Fruit fly (Drosophila melanogaster): ENCODE data around the gene CG13919.
A peak's percentile ranks its signal among the peaks of the same experiment; 100 is the strongest.

CG13919 gene

DNA sequence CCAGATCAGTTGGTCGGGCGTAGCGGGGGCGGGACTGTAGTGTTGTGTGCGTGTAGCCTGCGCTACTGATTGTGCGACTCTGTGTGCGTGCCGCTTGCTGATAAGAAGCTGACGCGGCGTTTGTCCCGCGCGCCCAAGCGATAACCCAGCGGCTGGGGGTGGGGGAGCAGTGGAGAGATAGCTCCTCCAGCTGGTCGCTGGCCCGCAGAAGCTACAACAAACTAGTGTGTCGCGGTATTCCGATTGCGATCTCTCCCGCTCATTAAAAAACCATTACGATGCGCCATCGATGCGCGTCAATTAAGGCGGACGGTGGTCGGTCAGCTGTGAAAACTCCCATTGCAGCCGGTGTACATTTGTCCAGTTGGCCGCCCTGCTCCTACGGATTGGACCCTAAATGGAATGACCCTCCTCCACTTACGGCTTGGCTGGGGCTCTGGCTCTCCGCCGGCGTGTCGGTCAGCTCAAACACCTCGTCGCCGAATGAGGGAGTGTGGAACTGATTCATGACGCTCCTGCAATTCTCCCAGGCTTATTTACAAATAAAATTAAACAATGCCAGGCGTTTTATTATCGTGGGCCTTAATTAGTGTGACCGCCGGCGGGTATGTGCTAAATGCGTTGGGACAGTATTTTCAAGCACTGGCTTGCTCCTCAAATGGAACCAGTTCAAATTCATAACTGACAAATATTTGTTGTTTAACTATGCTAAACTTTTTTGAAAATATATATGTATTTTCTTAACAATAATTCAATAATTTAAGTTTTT lies 43.0 kb upstream of the CG13919 start, which contains the start of gene CG12104 (continued):
- TF ChIP-seq jumu (GFP tag; optimal IDR thresholded peaks at IDR 0.05) (no peak), ewg (GFP tag; optimal IDR thresholded peaks at IDR 0.05) (no peak), tna (GFP tag; IDR thresholded peaks at IDR 0.05; ENCODE audit: partially characterized antibody) (no peak), Fer2 (tag; optimal IDR thresholded peaks at IDR 0.05) (no peak), D19A (tag; optimal IDR thresholded peaks at IDR 0.05) (no peak), CG33213 (GFP tag; optimal IDR thresholded peaks at IDR 0.05) (peak; percentile 31), GATAe (GFP tag; conservative IDR thresholded peaks at IDR 0.05) (peak; percentile 96), CG11085 (GFP tag; IDR thresholded peaks at IDR 0.05) (no peak), CG18619 (GFP tag; optimal IDR thresholded peaks at IDR 0.05) (no peak), CG31441 (GFP tag; IDR thresholded peaks at IDR 0.05) (peak; percentile 54), knrl (GFP tag; IDR thresholded peaks at IDR 0.05; ENCODE audit: partially characterized antibody) (0 out of 3 replicates have a peak, but pooled peaks have one; percentile 21), unpg (GFP tag; optimal IDR thresholded peaks at IDR 0.05) (no peak), pb (GFP tag; optimal IDR thresholded peaks at IDR 0.05) (no peak), CTCF (GFP tag; optimal IDR thresholded peaks at IDR 0.05) (peak; percentile 5), CG16813 (GFP tag; IDR thresholded peaks at IDR 0.05; ENCODE audit: partially characterized antibody) (no peak), CG1602 (GFP tag; optimal IDR thresholded peaks at IDR 0.05) (no peak), gro (GFP tag; optimal IDR thresholded peaks at IDR 0.05) (no peak), Tbp (GFP tag; optimal IDR thresholded peaks at IDR 0.05) (no peak), CG32772 (GFP tag; IDR thresholded peaks at IDR 0.05) (no peak), CG14050 (GFP tag; IDR thresholded peaks at IDR 0.05) (no peak), Ets97D (GFP tag; optimal IDR thresholded peaks at IDR 0.05) (peak; percentile 90), CG12071 (GFP tag; optimal IDR thresholded peaks at IDR 0.05) (no peak), CG6689 (GFP tag; IDR thresholded peaks at IDR 0.05) (0 out of 2 replicates have a peak, but pooled peaks have one; percentile 8), CG18262 (tag; optimal IDR thresholded peaks at IDR 0.05) (peak; percentile 16), disco-r (GFP tag; optimal IDR thresholded peaks at IDR 0.05) (no peak), otp (GFP tag; IDR thresholded peaks at IDR 0.05) (no peak), row (GFP tag; IDR thresholded peaks at IDR 0.05) (peak; percentile 71), Dbx (GFP tag; IDR thresholded peaks at IDR 0.05) (no peak), gfzf (GFP tag; optimal IDR thresholded peaks at IDR 0.05) (peak; percentile 76), gsb-n (tag; optimal IDR thresholded peaks at IDR 0.05) (peak; percentile 44), H2.0 (GFP tag; IDR thresholded peaks at IDR 0.05) (no peak), CG30020 (tag; optimal IDR thresholded peaks at IDR 0.05) (peak; percentile 22), Elba2 (GFP tag; optimal IDR thresholded peaks at IDR 0.05) (no peak), Nf-YA (GFP tag; IDR thresholded peaks at IDR 0.05) (no peak), usp (GFP tag; optimal IDR thresholded peaks at IDR 0.05) (no peak), luna (GFP tag; optimal IDR thresholded peaks at IDR 0.05) (no peak), E2f1 (GFP tag; IDR thresholded peaks at IDR 0.05) (no peak), CG12942 (GFP tag; optimal IDR thresholded peaks at IDR 0.05) (no peak), CG12299 (tag; optimal IDR thresholded peaks at IDR 0.05) (peak; percentile 29), CG7987 (GFP tag; optimal IDR thresholded peaks at IDR 0.05) (peak; percentile 12), HLH3B (GFP tag; IDR thresholded peaks at IDR 0.05) (no peak), CG1603 (tag; optimal IDR thresholded peaks at IDR 0.05) (no peak), CG2875 (GFP tag; optimal IDR thresholded peaks at IDR 0.05) (no peak), CG13123 (GFP tag; optimal IDR thresholded peaks at IDR 0.05) (no peak), Dip2 (GFP tag; IDR thresholded peaks at IDR 0.05) (no peak), CG14014 (GFP tag; IDR thresholded peaks at IDR 0.05) (no peak), sima (GFP tag; optimal IDR thresholded peaks at IDR 0.05) (no peak), maf-S (GFP tag; optimal IDR thresholded peaks at IDR 0.05) (no peak), bigmax (GFP tag; optimal IDR thresholded peaks at IDR 0.05) (no peak), Fer3 (tag; optimal IDR thresholded peaks at IDR 0.05) (no peak), klu (GFP tag; IDR thresholded peaks at IDR 0.05) (no peak), crol (GFP tag; IDR thresholded peaks at IDR 0.05) (peak; percentile 96)
